Worm (Caenorhabditis elegans) whole organism, mixed stage, embryonic: ENCODE measurements around the gene ZK1127.4.

Experiments used
- M03D4.4 ChIP-seq: sonication (generic microtip); optimal IDR thresholded peaks from 2 replicates; lab custom pipeline; 2017; ENCODE audit warnings: mild to moderate bottlenecking, missing genetic modification characterization, missing compliant biosample characterization
- bed-3 ChIP-seq: fragments of 200-800 bp; sonication (Bioruptor generic); optimal IDR thresholded peaks from 3 replicates; lab custom pipeline; 2018; ENCODE audit warnings: mild to moderate bottlenecking, missing genetic modification characterization, moderate library complexity, missing compliant biosample characterization
- blmp-1 ChIP-seq: fragments of 150-350 bp; optimal IDR thresholded peaks from 2 replicates; lab custom pipeline; 2014; ENCODE audit warnings: missing biosample characterization, missing genetic modification characterization
- ceh-39 ChIP-seq: fragments of 150-350 bp; optimal IDR thresholded peaks from 2 replicates; lab custom pipeline; 2014; ENCODE audit warnings: missing biosample characterization, missing genetic modification characterization
- ceh-43 ChIP-seq: fragments of 200-800 bp; sonication (Bioruptor generic); optimal IDR thresholded peaks from 2 replicates; lab custom pipeline; 2018; ENCODE audit warnings: mild to moderate bottlenecking, missing genetic modification characterization, moderate library complexity, missing compliant biosample characterization
- ceh-83 ChIP-seq: fragments of 200-800 bp; sonication (Bioruptor generic); optimal IDR thresholded peaks from 2 replicates; lab custom pipeline; 2018; ENCODE audit warnings: mild to moderate bottlenecking, missing genetic modification characterization, missing compliant biosample characterization
- ces-1 ChIP-seq: fragments of 150-350 bp; optimal IDR thresholded peaks from 2 replicates; lab custom pipeline; 2014; ENCODE audit warnings: missing biosample characterization, missing genetic modification reagents, missing genetic modification characterization
- cnd-1 ChIP-seq: fragments of 200-800 bp; sonication (Bioruptor generic); optimal IDR thresholded peaks from 2 replicates; lab custom pipeline; 2018; ENCODE audit warnings: mild to moderate bottlenecking, missing genetic modification characterization, missing compliant biosample characterization
- drap-1 ChIP-seq: fragments of 200-800 bp; sonication (Bioruptor generic); optimal IDR thresholded peaks from 3 replicates; lab custom pipeline; 2018; ENCODE audit warnings: mild to moderate bottlenecking, missing genetic modification characterization, missing compliant biosample characterization
- elt-1 ChIP-seq: sonication (generic microtip); optimal IDR thresholded peaks from 2 replicates; lab custom pipeline; 2017; ENCODE audit warnings: missing genetic modification characterization, mild to moderate bottlenecking, missing compliant biosample characterization, antibody characterized with exemption, moderate library complexity, borderline replicate concordance; ENCODE audit not compliant: insufficient read depth
- elt-3 ChIP-seq: fragments of 150-350 bp; optimal IDR thresholded peaks from 2 replicates; lab custom pipeline; 2014; ENCODE audit warnings: missing biosample characterization, missing genetic modification characterization
- ham-2 ChIP-seq: fragments of 200-800 bp; sonication (Bioruptor generic); optimal IDR thresholded peaks from 2 replicates; lab custom pipeline; 2018; ENCODE audit warnings: mild to moderate bottlenecking, missing genetic modification characterization, missing compliant biosample characterization
- hlh-1 ChIP-seq: fragments of 150-350 bp; optimal IDR thresholded peaks from 2 replicates; lab custom pipeline; 2014; ENCODE audit warnings: missing biosample characterization, missing genetic modification reagents, missing genetic modification characterization
- lin-13 ChIP-seq: fragments of 150-350 bp; optimal IDR thresholded peaks from 2 replicates; lab custom pipeline; 2014; ENCODE audit warnings: missing biosample characterization, missing genetic modification characterization
- lin-32 ChIP-seq: fragments of 200-800 bp; sonication (Bioruptor generic); optimal IDR thresholded peaks from 2 replicates; lab custom pipeline; 2018; ENCODE audit warnings: mild to moderate bottlenecking, missing genetic modification characterization, missing compliant biosample characterization
- lsy-2 ChIP-seq: fragments of 150-350 bp; optimal IDR thresholded peaks from 2 replicates; lab custom pipeline; 2014; ENCODE audit warnings: missing biosample characterization, missing genetic modification characterization
- mab-5 ChIP-seq: fragments of 150-350 bp; optimal IDR thresholded peaks from 2 replicates; lab custom pipeline; 2014; ENCODE audit warnings: missing biosample characterization, missing genetic modification characterization
- mls-2 ChIP-seq: sonication (generic microtip); optimal IDR thresholded peaks from 2 replicates; lab custom pipeline; 2016; ENCODE audit warnings: mild to moderate bottlenecking, missing genetic modification characterization, moderate library complexity, missing compliant biosample characterization
- nhr-12 ChIP-seq: fragments of 150-350 bp; optimal IDR thresholded peaks from 2 replicates; lab custom pipeline; 2014; ENCODE audit warnings: missing biosample characterization, missing genetic modification characterization
- nhr-2 ChIP-seq: fragments of 150-350 bp; optimal IDR thresholded peaks from 2 replicates; lab custom pipeline; 2014; ENCODE audit warnings: missing biosample characterization, missing genetic modification characterization
- nhr-237 ChIP-seq: fragments of 150-350 bp; optimal IDR thresholded peaks from 2 replicates; lab custom pipeline; 2014; ENCODE audit warnings: missing biosample characterization, missing genetic modification characterization
- nhr-28 ChIP-seq: fragments of 150-350 bp; optimal IDR thresholded peaks from 2 replicates; lab custom pipeline; 2014; ENCODE audit warnings: missing biosample characterization, missing genetic modification characterization
- nhr-76 ChIP-seq: sonication (generic microtip); optimal IDR thresholded peaks from 2 replicates; lab custom pipeline; 2017; ENCODE audit warnings: missing biosample characterization, missing genetic modification characterization
- pha-4 ChIP-seq: fragments of 150-350 bp; optimal IDR thresholded peaks from 2 replicates; lab custom pipeline; 2018; ENCODE audit warnings: missing biosample characterization, missing genetic modification reagents, missing genetic modification characterization
- sem-2 ChIP-seq: fragments of 200-800 bp; sonication (Bioruptor generic); optimal IDR thresholded peaks from 2 replicates; lab custom pipeline; 2018; ENCODE audit warnings: mild to moderate bottlenecking, missing genetic modification characterization, missing compliant biosample characterization
- snpc-4 ChIP-seq: fragments of 150-350 bp; optimal IDR thresholded peaks from 2 replicates; lab custom pipeline; 2014; ENCODE audit warnings: missing biosample characterization, missing genetic modification characterization
- sptf-1 ChIP-seq: sonication (generic microtip); optimal IDR thresholded peaks from 2 replicates; lab custom pipeline; 2017; ENCODE audit warnings: mild to moderate bottlenecking, missing genetic modification characterization, moderate library complexity, missing compliant biosample characterization
- tbx-8 ChIP-seq: fragments of 200-800 bp; sonication (Bioruptor generic); optimal IDR thresholded peaks from 2 replicates; lab custom pipeline; 2018; ENCODE audit warnings: mild to moderate bottlenecking, missing genetic modification characterization, moderate library complexity, missing compliant biosample characterization
- unc-120 ChIP-seq: sonication (generic microtip); optimal IDR thresholded peaks from 2 replicates; lab custom pipeline; 2017; ENCODE audit warnings: missing genetic modification characterization, missing compliant biosample characterization; ENCODE audit not compliant: poor library complexity, severe bottlenecking
- unc-39 ChIP-seq: fragments of 150-350 bp; optimal IDR thresholded peaks from 2 replicates; lab custom pipeline; 2014; ENCODE audit warnings: missing biosample characterization, missing genetic modification characterization
- zip-8 ChIP-seq: fragments of 150-350 bp; optimal IDR thresholded peaks from 2 replicates; lab custom pipeline; 2014; ENCODE audit warnings: missing biosample characterization, missing genetic modification characterization
- ztf-11 ChIP-seq: fragments of 150-350 bp; optimal IDR thresholded peaks from 2 replicates; lab custom pipeline; 2014; ENCODE audit warnings: missing biosample characterization, missing genetic modification characterization

Gene ZK1127.4

DNA sequence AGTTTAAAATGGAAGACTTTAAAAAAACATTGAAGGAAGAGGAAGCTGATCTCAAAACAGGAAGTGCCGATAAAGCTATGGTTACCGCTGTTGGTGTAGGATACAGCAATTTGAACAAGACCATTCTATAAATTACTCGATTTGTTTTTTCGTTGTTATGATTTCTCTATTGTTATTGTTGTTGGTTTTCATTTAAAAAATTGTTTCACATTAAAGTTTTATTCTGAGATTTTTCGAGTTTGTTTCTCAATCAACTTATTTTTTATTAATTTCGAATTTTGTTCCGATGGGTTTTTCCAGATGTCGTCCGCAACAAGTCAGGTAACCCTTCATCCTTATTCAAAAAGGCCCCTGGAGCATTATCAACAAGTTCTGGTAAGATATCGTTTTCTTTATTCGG is 2.0 kb upstream of the ZK1127.4 start, which contains the start of gene ZK1127.12:
Gene ZK1127.12 (plus strand): TSS at position 301 of the 400 bp plus-strand sequence.
- TF ChIP-seq drap-1 (GFP tag; lab: Kevin White, UChicago) (no peak), ceh-43 (GFP tag; lab: Kevin White, UChicago) (no peak), tbx-8 (GFP tag; lab: Kevin White, UChicago) (no peak), nhr-12 (tag; lab: Kevin White, UChicago) (no peak), pha-4 (tag; lab: Kevin White, UChicago) (no peak)

DNA sequence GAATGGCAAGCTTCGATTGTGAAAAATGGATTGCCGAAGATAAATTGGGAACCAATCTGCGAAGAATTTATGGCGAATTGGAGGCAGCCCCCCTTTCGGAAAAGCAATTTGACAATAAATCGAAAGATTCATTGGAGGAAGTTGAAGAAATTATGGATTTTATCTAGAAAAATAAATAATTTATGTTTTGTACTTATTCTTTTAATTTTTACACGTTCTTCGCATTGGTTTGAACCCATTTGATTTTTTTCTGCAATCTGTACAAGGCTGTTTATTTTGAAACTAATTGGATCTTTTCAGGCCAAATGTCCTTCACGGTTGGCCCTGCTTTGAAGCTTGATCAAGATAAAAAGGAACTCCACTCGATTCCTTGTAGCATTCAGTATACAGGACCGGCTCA is 748 bp upstream of the ZK1127.4 start, which contains the start of gene ZK1127.13:
Gene ZK1127.13 (plus strand): TSS at position 301 of the 400 bp plus-strand sequence.
- no peak for TF ChIP-seq nhr-12 (tag; lab: Kevin White, UChicago)
- TF ChIP-seq ceh-83 (GFP tag; lab: Kevin White, UChicago) = no peak
- TF ChIP-seq bed-3 (GFP tag; lab: Kevin White, UChicago) = no peak
- TF ChIP-seq pha-4 (tag; lab: Kevin White, UChicago) = no peak
- no peak for TF ChIP-seq nhr-76
- no peak for TF ChIP-seq sptf-1 (tag; lab: Kevin White, UChicago)
- no peak for TF ChIP-seq snpc-4
- no peak for TF ChIP-seq mls-2 (tag; lab: Kevin White, UChicago)
- TF ChIP-seq nhr-237 (tag; lab: Kevin White, UChicago) = no peak
- TF ChIP-seq sem-2 (GFP tag; lab: Kevin White, UChicago) = no peak
- TF ChIP-seq drap-1 (GFP tag; lab: Kevin White, UChicago) = no peak
- TF ChIP-seq nhr-2 (tag; lab: Kevin White, UChicago) = no peak
- no peak for TF ChIP-seq mab-5 (tag; lab: Kevin White, UChicago)
- no peak for TF ChIP-seq blmp-1 (tag; lab: Kevin White, UChicago)
- no peak for TF ChIP-seq lin-32
- TF ChIP-seq zip-8 (tag; lab: Kevin White, UChicago) = no peak
- TF ChIP-seq elt-1 (tag; lab: Kevin White, UChicago) = no peak
- no peak for TF ChIP-seq ces-1 (GFP tag; lab: Kevin White, UChicago)
- no peak for TF ChIP-seq unc-39 (tag; lab: Kevin White, UChicago)
- no peak for TF ChIP-seq ceh-43 (GFP tag; lab: Kevin White, UChicago)

DNA sequence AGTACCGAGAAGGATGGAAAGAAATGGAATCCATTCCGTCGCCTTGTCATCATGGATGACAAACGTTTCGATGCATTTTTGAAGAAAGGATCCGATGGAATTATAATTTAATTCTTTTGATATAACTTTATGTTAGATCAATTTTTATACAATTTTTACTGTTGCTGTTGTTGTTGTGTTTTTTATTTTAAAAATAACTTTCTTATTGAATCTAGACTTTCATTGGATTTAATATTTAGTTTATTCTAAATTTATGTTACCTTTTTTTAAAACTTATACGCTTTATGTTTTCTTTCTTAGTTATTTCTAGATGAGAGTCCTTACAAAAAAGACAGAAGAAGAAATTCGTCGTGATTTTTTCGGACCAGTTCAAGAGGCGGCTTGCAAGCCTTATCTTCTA is 1.2 kb downstream of the ZK1127.4 start, which contains the start of gene ZK1127.3:
Gene ZK1127.3 (plus strand): TSS at position 301 of the 400 bp plus-strand sequence.
- TF ChIP-seq lin-32 = no peak
- TF ChIP-seq M03D4.4 = no peak
- no peak for TF ChIP-seq elt-1 (tag; lab: Kevin White, UChicago)

DNA sequence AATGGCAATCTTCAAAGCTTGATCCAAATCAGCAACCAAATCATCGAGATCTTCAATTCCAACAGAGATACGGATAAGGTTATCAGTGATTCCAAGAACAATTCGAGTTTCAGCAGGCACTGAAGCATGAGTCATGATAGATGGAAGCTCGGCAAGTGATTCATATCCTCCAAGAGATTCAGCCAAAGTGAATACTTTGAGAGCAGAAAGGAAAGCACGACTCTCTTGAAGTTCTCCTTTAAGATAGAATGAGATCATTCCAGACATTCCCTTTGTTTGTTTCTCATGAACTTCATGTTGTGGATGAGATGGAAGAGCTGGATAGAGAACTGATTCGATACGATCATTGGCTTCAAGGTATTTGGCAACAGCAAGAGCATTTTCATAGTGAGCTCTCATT is 2.6 kb downstream of the ZK1127.4 start:
- no peak for TF ChIP-seq lin-13 (tag; lab: Kevin White, UChicago)
- TF ChIP-seq nhr-12 (tag; lab: Kevin White, UChicago) = no peak
- TF ChIP-seq sptf-1 (tag; lab: Kevin White, UChicago) = no peak
- no peak for TF ChIP-seq mls-2 (tag; lab: Kevin White, UChicago)
- TF ChIP-seq unc-39 (tag; lab: Kevin White, UChicago) = no peak
- TF ChIP-seq sem-2 (GFP tag; lab: Kevin White, UChicago) = no peak
- no peak for TF ChIP-seq zip-8 (tag; lab: Kevin White, UChicago)
- no peak for TF ChIP-seq mab-5 (tag; lab: Kevin White, UChicago)
- TF ChIP-seq bed-3 (GFP tag; lab: Kevin White, UChicago) = no peak
- TF ChIP-seq snpc-4 = no peak
- TF ChIP-seq drap-1 (GFP tag; lab: Kevin White, UChicago) = no peak
- no peak for TF ChIP-seq lin-32
- TF ChIP-seq cnd-1 (tag; lab: Kevin White, UChicago) = no peak
- no peak for TF ChIP-seq ham-2 (GFP tag; lab: Kevin White, UChicago)
- TF ChIP-seq ces-1 (GFP tag; lab: Kevin White, UChicago) = no peak
- TF ChIP-seq elt-3 (tag; lab: Kevin White, UChicago) = no peak
- no peak for TF ChIP-seq hlh-1 (tag; lab: Kevin White, UChicago)
- TF ChIP-seq nhr-76 = no peak
- no peak for TF ChIP-seq nhr-28 (tag; lab: Kevin White, UChicago)

DNA sequence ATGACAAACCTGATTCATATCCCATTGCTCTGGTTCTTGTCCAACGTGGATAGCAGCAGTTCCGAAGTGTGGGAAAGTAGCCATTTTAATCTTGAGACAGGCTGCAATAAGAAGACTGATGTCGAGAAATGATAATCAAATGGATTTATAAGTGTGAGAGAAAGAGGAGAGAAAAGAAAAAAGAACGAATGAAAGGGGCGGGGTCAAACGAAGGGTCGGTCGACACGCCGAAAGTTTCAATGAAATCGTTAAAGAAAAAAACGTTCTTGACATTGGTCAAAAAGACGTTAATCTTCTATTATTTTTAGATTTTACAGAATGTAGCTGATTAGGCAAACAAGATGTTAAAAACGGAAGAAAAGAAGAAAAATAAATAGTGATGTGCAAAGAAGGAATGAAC is 4.1 kb downstream of the ZK1127.4 start, which contains the start of gene cth-2:
Gene cth-2 (minus strand): TSS at position 101 of the 400 bp plus-strand sequence.
- TF ChIP-seq unc-120 (tag; lab: Kevin White, UChicago) = no peak
- no peak for TF ChIP-seq nhr-76
- no peak for TF ChIP-seq ceh-39
- no peak for TF ChIP-seq unc-39 (tag; lab: Kevin White, UChicago)
- TF ChIP-seq ham-2 (GFP tag; lab: Kevin White, UChicago) = no peak
- TF ChIP-seq lin-13 (tag; lab: Kevin White, UChicago) = no peak
- TF ChIP-seq sem-2 (GFP tag; lab: Kevin White, UChicago) = no peak
- TF ChIP-seq pha-4 (tag; lab: Kevin White, UChicago) = no peak
- TF ChIP-seq ceh-83 (GFP tag; lab: Kevin White, UChicago) = no peak
- TF ChIP-seq drap-1 (GFP tag; lab: Kevin White, UChicago) = no peak
- no peak for TF ChIP-seq zip-8 (tag; lab: Kevin White, UChicago)
- no peak for TF ChIP-seq mab-5 (tag; lab: Kevin White, UChicago)
- no peak for TF ChIP-seq lsy-2 (tag; lab: Kevin White, UChicago)
- no peak for TF ChIP-seq elt-1 (tag; lab: Kevin White, UChicago)
- no peak for TF ChIP-seq hlh-1 (tag; lab: Kevin White, UChicago)
- no peak for TF ChIP-seq nhr-12 (tag; lab: Kevin White, UChicago)
- TF ChIP-seq nhr-237 (tag; lab: Kevin White, UChicago) = no peak
- no peak for TF ChIP-seq tbx-8 (GFP tag; lab: Kevin White, UChicago)
- TF ChIP-seq ztf-11 (tag; lab: Kevin White, UChicago) = no peak
